Fruit fly (Drosophila melanogaster) whole organism, prepupa: ENCODE data around the gene nonA.

Experiments
- Blimp-1 ChIP-seq: fragments of 200-800 bp; sonication (Bioruptor generic); optimal IDR thresholded peaks from 3 replicates; lab custom pipeline; 2017; ENCODE audit warnings: missing biosample characterization, missing genetic modification characterization, mild to moderate bottlenecking, moderate library complexity, missing genetic modification reagents
- CG11762 ChIP-seq: fragments of 200-800 bp; sonication (Bioruptor generic); optimal IDR thresholded peaks from 3 replicates; lab custom pipeline; 2016; ENCODE audit warnings: missing biosample characterization, missing genetic modification characterization; ENCODE audit not compliant: insufficient read depth
- CG1621 ChIP-seq: fragments of 200-800 bp; sonication (Bioruptor generic); optimal IDR thresholded peaks from 3 replicates; lab custom pipeline; 2018; ENCODE audit warnings: missing biosample characterization, mild to moderate bottlenecking, missing genetic modification characterization
- CG3919 ChIP-seq: fragments of 200-800 bp; sonication (Bioruptor generic); optimal IDR thresholded peaks from 3 replicates; lab custom pipeline; 2016; ENCODE audit warnings: missing biosample characterization, missing genetic modification characterization
- Gug ChIP-seq: fragments of 200-800 bp; sonication (Bioruptor generic); IDR thresholded peaks from 2 replicates; pipeline ENCODE4 v1.3.6; 2022; ENCODE audit warnings: missing biosample characterization, missing genetic modification characterization
- Sox15 ChIP-seq: fragments of 200-800 bp; sonication (Bioruptor generic); optimal IDR thresholded peaks from 3 replicates; lab custom pipeline; 2016; ENCODE audit warnings: missing biosample characterization, missing genetic modification characterization
- eg ChIP-seq: fragments of 200-800 bp; sonication (Bioruptor generic); IDR thresholded peaks from 3 replicates; pipeline ENCODE4 v1.3.6; 2022; ENCODE audit warnings: missing biosample characterization, missing genetic modification characterization
- fd59A ChIP-seq: fragments of 200-800 bp; sonication (Bioruptor generic); optimal IDR thresholded peaks from 2 replicates; lab custom pipeline; 2017; ENCODE audit warnings: missing biosample characterization, mild to moderate bottlenecking, missing genetic modification characterization, missing genetic modification reagents
- spab ChIP-seq: fragments of 200-800 bp; sonication (Bioruptor generic); optimal IDR thresholded peaks from 2 replicates; lab custom pipeline; 2017; ENCODE audit warnings: missing biosample characterization, mild to moderate bottlenecking, missing genetic modification characterization, missing genetic modification reagents
- svp ChIP-seq: fragments of 200-800 bp; sonication (Bioruptor generic); peaks from one replicate; lab custom pipeline; 2016; ENCODE audit warnings: missing biosample characterization, missing genetic modification characterization

DNA sequence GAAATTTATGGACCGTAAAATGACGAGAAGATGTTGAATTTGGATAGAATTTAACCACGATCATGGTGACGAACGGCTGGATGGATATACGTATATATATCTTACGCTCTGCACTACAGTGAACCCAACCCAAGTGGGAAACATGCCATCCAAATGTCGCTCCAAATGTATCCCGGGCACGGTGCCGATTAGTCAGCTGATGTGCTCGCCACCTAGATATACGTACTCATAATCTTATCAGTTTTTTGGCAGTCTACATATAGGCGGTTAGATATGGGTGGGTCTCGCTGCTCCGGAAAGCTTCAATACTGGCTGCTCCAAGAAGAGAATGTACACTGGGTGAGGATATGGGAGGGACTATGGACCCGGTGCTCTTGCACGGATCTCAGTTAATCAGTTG, 44.7 kb downstream of the nonA start:
- no peak for TF ChIP-seq CG11762 (GFP tag; lab: Kevin White, UChicago)
- no peak for TF ChIP-seq Blimp-1
- TF ChIP-seq fd59A (GFP tag; lab: Kevin White, UChicago): no peak
- TF ChIP-seq Sox15 (GFP tag; lab: Kevin White, UChicago): no peak
- no peak for TF ChIP-seq CG3919 (GFP tag; lab: Kevin White, UChicago)
- no peak for TF ChIP-seq spab (GFP tag; lab: Kevin White, UChicago)
- TF ChIP-seq svp (GFP tag; lab: Kevin White, UChicago): no peak
- TF ChIP-seq eg (GFP tag; lab: Robert Waterston, UW): no peak
- no peak for TF ChIP-seq CG1621 (tag; lab: Kevin White, UChicago)
- no peak for TF ChIP-seq Gug (GFP tag; lab: Robert Waterston, UW)
